Worm (Caenorhabditis elegans) whole organism, late embryonic: ENCODE results near the gene gldi-10.

ENCODE experiments used
- npax-4 ChIP-seq: sonication (generic microtip); optimal IDR thresholded peaks from 2 replicates; lab custom pipeline; 2016; ENCODE audit warnings: missing genetic modification characterization, missing compliant biosample characterization
- sdc-2 ChIP-seq: sonication (generic microtip); optimal IDR thresholded peaks from 2 replicates; lab custom pipeline; 2016; ENCODE audit warnings: missing genotype, missing genetic modification characterization, missing compliant biosample characterization
- sox-4 ChIP-seq: sonication (generic microtip); optimal IDR thresholded peaks from 2 replicates; lab custom pipeline; 2017; ENCODE audit warnings: mild to moderate bottlenecking, missing genetic modification characterization, inconsistent platforms, missing compliant biosample characterization
- ttx-3 ChIP-seq: sonication (generic microtip); optimal IDR thresholded peaks from 2 replicates; lab custom pipeline; 2016; ENCODE audit warnings: missing genetic modification reagents, missing genetic modification characterization, missing compliant biosample characterization

- no peak for TF ChIP-seq npax-4 (tag; lab: Kevin White, UChicago)
- no peak for TF ChIP-seq sox-4
- TF ChIP-seq ttx-3 (tag; lab: Kevin White, UChicago) = no peak
- no peak for TF ChIP-seq sdc-2 (tag; lab: Kevin White, UChicago)
Measured at ce11 chrIV:9094356-9094755, 4.7 kb upstream of the gldi-10 start, which contains the start of gene mrpl-42.
